Fruit fly (Drosophila melanogaster) whole organism: ENCODE data around the gene Tmtc2.

Source experiments
- CG8478 ChIP-seq: fragments of >200 bp; optimal IDR thresholded peaks from 2 replicates; lab custom pipeline; 2018; ENCODE audit warnings: inconsistent platforms
- Dll ChIP-seq: fragments of >200 bp; optimal IDR thresholded peaks from 2 replicates; lab custom pipeline; 2017
- EcR ChIP-seq, 2 experiments: fragments of >200 bp; optimal IDR thresholded peaks; 2 replicates each; lab custom pipeline; 2017; ENCODE audit warnings: missing biosample characterization in 2 of 2, missing genetic modification characterization in 2 of 2, missing genetic modification reagents in 2 of 2
- pan ChIP-seq: fragments of >200 bp; optimal IDR thresholded peaks from 2 replicates; lab custom pipeline; 2017
- psq ChIP-seq: fragments of >200 bp; optimal IDR thresholded peaks from 2 replicates; lab custom pipeline; 2017
- usp ChIP-seq: fragments of >200 bp; optimal IDR thresholded peaks from 2 replicates; lab custom pipeline; 2017; ENCODE audit warnings: missing biosample characterization, missing genetic modification characterization, mixed read lengths

dm6 chr2L:898316-898715 is 24.3 kb upstream of the Tmtc2 start, which contains the start of gene Lsp1beta:
- TF ChIP-seq pan (lab: Kevin White, UChicago) (no peak), CG8478 (lab: Kevin White, UChicago) (no peak), usp (GFP tag; lab: Kevin White, UChicago) (no peak), psq (lab: Kevin White, UChicago) (no peak), EcR (GFP tag; optimal IDR thresholded peaks at IDR 0.05; lab: Kevin White, UChicago) (no peak), Dll (lab: Kevin White, UChicago) (no peak)
